Worm (Caenorhabditis elegans) whole organism, L4 larva: ENCODE data around the gene gasr-8.
A peak's percentile ranks its signal among the peaks of the same experiment; 100 is the strongest.

Experiments used
- F10B5.3 ChIP-seq: sonication (generic microtip); optimal IDR thresholded peaks from 2 replicates; lab custom pipeline; 2016; ENCODE audit warnings: mild to moderate bottlenecking, missing genetic modification characterization, missing compliant biosample characterization
- Y5F2A.4 ChIP-seq: fragments of 200-800 bp; sonication (Bioruptor generic); optimal IDR thresholded peaks from 2 replicates; lab custom pipeline; 2018; ENCODE audit warnings: mild to moderate bottlenecking, missing genetic modification characterization, missing compliant biosample characterization
- aha-1 ChIP-seq: fragments of 150-350 bp; peaks from one replicate; lab custom pipeline; 2014; ENCODE audit warnings: missing biosample characterization, missing genetic modification characterization
- arid-1 ChIP-seq: fragments of 200-800 bp; sonication (Bioruptor generic); conservative IDR thresholded peaks from 2 replicates; pipeline ENCODE4 v1.3.6; 2022; ENCODE audit warnings: missing genetic modification reagents, missing genetic modification characterization, missing compliant biosample characterization
- ceh-20 ChIP-seq: fragments of 200-800 bp; sonication (Bioruptor generic); IDR thresholded peaks from 2 replicates; pipeline ENCODE4 v1.3.6; 2022; ENCODE audit warnings: missing genetic modification reagents, missing genetic modification characterization, missing compliant biosample characterization
- ceh-62 ChIP-seq: sonication (generic microtip); optimal IDR thresholded peaks from 2 replicates; lab custom pipeline; 2017; ENCODE audit warnings: missing biosample characterization, missing genetic modification characterization
- ctbp-1 ChIP-seq: fragments of 200-800 bp; sonication (Bioruptor generic); IDR thresholded peaks from 2 replicates; pipeline ENCODE4 v1.3.6; 2022; ENCODE audit warnings: missing genetic modification reagents, missing genetic modification characterization, missing compliant biosample characterization
- daf-12 ChIP-seq: fragments of 150-350 bp; optimal IDR thresholded peaks from 2 replicates; lab custom pipeline; 2014; ENCODE audit warnings: missing biosample characterization, missing genetic modification reagents, missing genetic modification characterization
- daf-16 ChIP-seq, 3 experiments: sonication (generic microtip); optimal IDR thresholded peaks; 2 replicates each; lab custom pipeline; 2016 to 2017; ENCODE audit warnings: missing genetic modification characterization in 3 of 3, missing genetic modification reagents in 3 of 3, mild to moderate bottlenecking in 2 of 3, missing compliant biosample characterization in 2 of 3, missing biosample characterization in 1 of 3, moderate library complexity in 1 of 3
- dmd-6 ChIP-seq: fragments of 200-800 bp; sonication (Bioruptor generic); IDR thresholded peaks from 2 replicates; pipeline ENCODE4 v1.3.6; 2022; ENCODE audit warnings: missing genetic modification reagents, missing genetic modification characterization, missing compliant biosample characterization
- dmd-8 ChIP-seq: fragments of 200-800 bp; sonication (Bioruptor generic); IDR thresholded peaks from 2 replicates; pipeline ENCODE4 v1.3.6; 2022; ENCODE audit warnings: missing genetic modification characterization, missing compliant biosample characterization
- dmd-9 ChIP-seq: fragments of 200-800 bp; sonication (Bioruptor generic); IDR thresholded peaks from 2 replicates; pipeline ENCODE4 v1.3.6; 2022; ENCODE audit warnings: missing genetic modification reagents, missing genetic modification characterization, missing compliant biosample characterization
- duxl-1 ChIP-seq: sonication (generic microtip); optimal IDR thresholded peaks from 2 replicates; lab custom pipeline; 2016; ENCODE audit warnings: mild to moderate bottlenecking, missing genetic modification characterization, moderate library complexity, missing compliant biosample characterization; ENCODE audit not compliant: poor library complexity
- dve-1 ChIP-seq: sonication (generic microtip); optimal IDR thresholded peaks from 2 replicates; lab custom pipeline; 2017; ENCODE audit warnings: antibody characterized with exemption, mild to moderate bottlenecking, missing genetic modification characterization, missing compliant biosample characterization; ENCODE audit not compliant: insufficient read depth
- gei-8 ChIP-seq: fragments of 200-800 bp; sonication (Bioruptor generic); optimal IDR thresholded peaks from 2 replicates; lab custom pipeline; 2018; ENCODE audit warnings: mild to moderate bottlenecking, missing genetic modification characterization, missing compliant biosample characterization
- hlh-11 ChIP-seq: fragments of 200-800 bp; sonication (Bioruptor generic); optimal IDR thresholded peaks from 2 replicates; lab custom pipeline; 2018; ENCODE audit warnings: mild to moderate bottlenecking, missing genetic modification characterization, missing compliant biosample characterization
- hmg-1.1 ChIP-seq: fragments of 200-800 bp; sonication (Bioruptor generic); IDR thresholded peaks from 2 replicates; pipeline ENCODE4 v1.3.6; 2022; ENCODE audit warnings: missing genetic modification reagents, missing genetic modification characterization, missing compliant biosample characterization
- lin-1 ChIP-seq: fragments of 200-800 bp; sonication (Bioruptor generic); IDR thresholded peaks from 2 replicates; pipeline ENCODE4 v1.3.6; 2022; ENCODE audit warnings: missing genetic modification reagents, missing genetic modification characterization, missing compliant biosample characterization
- lin-15B ChIP-seq: fragments of 150-350 bp; sonication (generic microtip); optimal IDR thresholded peaks from 3 replicates; lab custom pipeline; 2014; ENCODE audit warnings: missing biosample characterization, missing genetic modification characterization
- lin-29 ChIP-seq: fragments of 200-800 bp; sonication (Bioruptor generic); IDR thresholded peaks from 2 replicates; pipeline ENCODE4 v1.3.6; 2022; ENCODE audit warnings: missing genetic modification reagents, missing genetic modification characterization, missing compliant biosample characterization
- madf-5 ChIP-seq, 2 experiments: fragments of 200-800 bp; sonication (Bioruptor generic); IDR thresholded peaks; 2 replicates each; pipeline ENCODE4 v1.3.6; 2022; ENCODE audit warnings: missing compliant biosample characterization in 2 of 2, missing genetic modification characterization in 2 of 2
- mdt-29 ChIP-seq: fragments of 200-800 bp; sonication (Bioruptor generic); IDR thresholded peaks from 2 replicates; pipeline ENCODE4 v1.3.6; 2022; ENCODE audit warnings: missing genetic modification reagents, missing genetic modification characterization, missing compliant biosample characterization
- mxl-3 ChIP-seq: fragments of 200-800 bp; sonication (Bioruptor generic); optimal IDR thresholded peaks from 2 replicates; lab custom pipeline; 2018; ENCODE audit warnings: mild to moderate bottlenecking, missing genetic modification characterization, missing compliant biosample characterization
- nhr-237 ChIP-seq: sonication (generic microtip); optimal IDR thresholded peaks from 2 replicates; lab custom pipeline; 2017; ENCODE audit warnings: missing biosample characterization, missing genetic modification characterization
- nhr-28 ChIP-seq: fragments of 150-350 bp; optimal IDR thresholded peaks from 2 replicates; lab custom pipeline; 2014; ENCODE audit warnings: missing biosample characterization, missing genetic modification characterization
- nhr-48 ChIP-seq: sonication (generic microtip); optimal IDR thresholded peaks from 2 replicates; lab custom pipeline; 2016; ENCODE audit warnings: mild to moderate bottlenecking, missing genetic modification characterization, missing compliant biosample characterization
- nhr-6 ChIP-seq: fragments of 150-350 bp; optimal IDR thresholded peaks from 2 replicates; lab custom pipeline; 2014; ENCODE audit warnings: missing biosample characterization, missing genetic modification characterization
- pha-4 ChIP-seq, 2 experiments: fragments of 150-350 bp in 1 of 2; fragments of 200-800 bp in 1 of 2; sonication (Bioruptor generic) in 1 of 2; IDR thresholded peaks in 1 of 2; optimal IDR thresholded peaks in 1 of 2; 2 replicates each; pipeline versions ENCODE4 v1.3.6 to Lab custom; 2014 to 2022; ENCODE audit warnings: missing genetic modification characterization in 2 of 2, missing genetic modification reagents in 2 of 2, missing biosample characterization in 1 of 2, missing compliant biosample characterization in 1 of 2
- pqm-1 ChIP-seq: sonication (generic microtip); optimal IDR thresholded peaks from 2 replicates; lab custom pipeline; 2017; ENCODE audit warnings: missing biosample characterization, missing genetic modification characterization
- tra-1 ChIP-seq: fragments of 200-800 bp; sonication (Bioruptor generic); IDR thresholded peaks from 2 replicates; pipeline ENCODE4 v1.3.6; 2022; ENCODE audit warnings: missing genetic modification reagents, missing genetic modification characterization, missing compliant biosample characterization
- unc-62 ChIP-seq, 3 experiments: fragments of 150-350 bp in 1 of 3; sonication (generic microtip); optimal IDR thresholded peaks in 2 of 3; peaks in 1 of 3; 1 replicate in 1 of 3; 2 replicates in 2 of 3; lab custom pipeline; 2014 to 2017; ENCODE audit warnings: missing biosample characterization in 3 of 3, missing genetic modification characterization in 3 of 3, missing genetic modification reagents in 3 of 3, missing genotype in 1 of 3
- zip-11 ChIP-seq: fragments of 200-800 bp; sonication (Bioruptor generic); IDR thresholded peaks from 2 replicates; pipeline ENCODE4 v1.3.6; 2022; ENCODE audit warnings: missing genetic modification characterization, missing compliant biosample characterization

The gasr-8 gene

ce11 chrV:14712316-14712715, 23.4 kb downstream of the gasr-8 start, which contains the start of gene R08A2.5:
R08A2.5 (plus strand) TSS chrV:14712616.
- TF ChIP-seq zip-11 (GFP tag; lab: Robert Waterston, UW) (no peak), aha-1 (tag; lab: Kevin White, UChicago) (peak; percentile 58)
- TF ChIP-seq, all 104 proteins: peak for 1

DNA sequence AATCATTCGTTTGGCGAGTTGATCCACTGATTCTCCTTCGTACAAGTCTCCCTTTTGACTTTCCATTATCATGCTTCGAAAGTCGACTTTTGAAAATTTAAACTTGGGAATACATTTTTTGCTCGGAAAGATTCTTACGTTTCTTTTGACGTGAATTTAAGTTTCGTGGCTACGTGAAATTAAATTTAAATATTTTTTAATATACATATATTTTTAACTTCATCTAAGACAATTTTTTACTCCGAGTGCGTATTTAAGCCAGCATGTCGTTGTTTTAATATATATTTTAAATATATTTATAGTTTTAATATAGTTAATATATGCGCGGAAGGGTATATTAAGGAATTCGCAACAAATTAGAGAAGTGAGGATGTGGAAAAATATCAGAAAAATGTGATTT, 26.7 kb downstream of the gasr-8 start, which contains the start of gene R08A2.2:
R08A2.2 (minus strand) TSS at position 101 of the 400 bp plus-strand sequence.
- TF ChIP-seq nhr-237 (no peak), ctbp-1 (no peak), mdt-29 (no peak)

DNA sequence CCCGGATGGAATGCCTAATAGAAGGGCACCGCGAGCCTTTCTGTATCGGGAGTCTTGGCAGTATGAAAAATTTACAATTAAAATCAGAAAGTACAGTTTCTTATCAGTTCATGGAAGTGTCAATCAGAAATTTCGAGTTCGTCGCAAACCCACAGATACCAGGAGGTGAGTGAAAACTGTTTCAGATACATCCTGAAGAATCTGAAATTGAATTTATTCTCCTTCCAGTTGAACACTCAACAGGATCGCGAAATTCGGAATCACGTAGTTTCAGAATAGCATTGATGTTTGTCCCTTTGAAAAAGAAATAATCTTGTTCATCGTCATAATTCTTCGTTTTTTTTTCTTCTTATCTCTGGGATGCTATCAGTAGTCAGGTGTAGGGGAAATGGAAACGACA, 27.2 kb downstream of the gasr-8 start, which contains the start of gene fbxa-147:
fbxa-147 (plus strand) TSS at position 386 of the 400 bp plus-strand sequence.
- TF ChIP-seq dmd-6 (GFP tag; lab: Robert Waterston, UW): peak; percentile 32
- no peak for TF ChIP-seq tra-1
- TF ChIP-seq arid-1 (GFP tag; lab: Robert Waterston, UW): no peak
- TF ChIP-seq nhr-28 (tag; lab: Kevin White, UChicago): peak; percentile 35

- TF ChIP-seq ceh-20 (GFP tag; lab: Robert Waterston, UW): no peak
- no peak for TF ChIP-seq mxl-3 (GFP tag; lab: Kevin White, UChicago)
- no peak for TF ChIP-seq aha-1 (tag; lab: Kevin White, UChicago)
- no peak for TF ChIP-seq duxl-1
- no peak for TF ChIP-seq lin-1 (GFP tag; lab: Robert Waterston, UW)
- TF ChIP-seq dve-1 (tag; lab: Kevin White, UChicago): no peak
- no peak for TF ChIP-seq F10B5.3 (tag; lab: Kevin White, UChicago)
- TF ChIP-seq hmg-1.1 (GFP tag; lab: Robert Waterston, UW): no peak
- no peak for TF ChIP-seq madf-5 (GFP tag; IDR thresholded peaks at IDR 0.05; lab: Robert Waterston, UW)
- TF ChIP-seq hlh-11 (tag; lab: Kevin White, UChicago): no peak
- no peak for TF ChIP-seq unc-62 (GFP tag; optimal IDR thresholded peaks at IDR 0.05 in 1 of 2; lab: Kevin White, UChicago)
- no peak for TF ChIP-seq unc-62 (tag; optimal IDR thresholded peaks at IDR 0.05; lab: Kevin White, UChicago)
- no peak for TF ChIP-seq daf-16 (GFP tag; optimal IDR thresholded peaks at IDR 0.05; lab: Kevin White, UChicago)
- TF ChIP-seq daf-16 (tag; optimal IDR thresholded peaks at IDR 0.05; lab: Kevin White, UChicago): no peak
- no peak for TF ChIP-seq pha-4 (GFP tag; IDR thresholded peaks at IDR 0.05; lab: Robert Waterston, UW)
- no peak for TF ChIP-seq pha-4 (tag; optimal IDR thresholded peaks at IDR 0.05; lab: Kevin White, UChicago)
- TF ChIP-seq Y5F2A.4 (GFP tag; lab: Kevin White, UChicago): no peak
- TF ChIP-seq dmd-8: no peak
- TF ChIP-seq pqm-1 (tag; lab: Kevin White, UChicago): no peak
- no peak for TF ChIP-seq lin-15B
- TF ChIP-seq nhr-237: no peak
- no peak for TF ChIP-seq daf-12
- TF ChIP-seq ceh-62 (tag; lab: Kevin White, UChicago): no peak
Observed at ce11 chrV:14719491-14719890, 30.6 kb downstream of the gasr-8 start, which contains the start of gene R08A2.1. R08A2.1 (minus strand) TSS chrV:14719591.

DNA sequence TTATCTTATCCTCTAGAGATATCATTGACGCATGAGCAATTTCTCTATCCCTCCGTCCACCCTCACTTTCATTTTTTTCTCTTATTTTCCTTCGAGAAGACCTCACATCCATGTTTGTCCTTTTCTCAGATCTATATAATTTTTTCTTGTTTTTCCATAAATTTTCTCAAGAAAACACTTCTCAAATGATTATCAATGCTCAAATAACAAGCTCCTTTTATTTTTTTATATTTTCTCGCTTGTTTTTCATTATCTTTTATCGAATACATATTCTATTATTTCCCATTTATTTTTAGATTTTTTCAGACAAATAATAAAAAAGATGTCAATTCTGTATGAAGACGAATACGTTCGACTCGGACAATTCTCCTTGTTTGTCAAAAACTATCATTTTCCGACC, 34.1 kb downstream of the gasr-8 start, which contains the start of gene R08A2.7:
R08A2.7 (plus strand) TSS at position 301 of the 400 bp plus-strand sequence.
- peak in 1 of 2 experiments; percentile 61 for TF ChIP-seq unc-62 (GFP tag; optimal IDR thresholded peaks at IDR 0.05 in 1 of 2; lab: Kevin White, UChicago)
- TF ChIP-seq unc-62 (tag; optimal IDR thresholded peaks at IDR 0.05; lab: Kevin White, UChicago): no peak
- TF ChIP-seq dmd-9 (GFP tag; lab: Robert Waterston, UW): no peak

- TF ChIP-seq nhr-48 (tag; lab: Kevin White, UChicago) (peak; percentile 91), nhr-28 (tag; lab: Kevin White, UChicago) (peak; percentile 59), mxl-3 (GFP tag; lab: Kevin White, UChicago) (peak; percentile 3), dmd-6 (GFP tag; lab: Robert Waterston, UW) (peak; percentile 51), nhr-6 (no peak), lin-29 (GFP tag; lab: Robert Waterston, UW) (no peak), gei-8 (GFP tag; lab: Kevin White, UChicago) (no peak)
Observed at ce11 chrV:14725409-14725808, 36.5 kb downstream of the gasr-8 start.
